Fruit fly (Drosophila melanogaster) whole organism, embryonic: ENCODE data around the gene CG42525.

ENCODE experiments used
- Abd-B ChIP-seq: fragments of 200-800 bp; sonication (Bioruptor generic); optimal IDR thresholded peaks from 2 replicates; lab custom pipeline; 2018; ENCODE audit warnings: missing biosample characterization, mild to moderate bottlenecking, missing genetic modification characterization, moderate library complexity
- Aef1 ChIP-seq: fragments of 200-800 bp; sonication (Bioruptor generic); IDR thresholded peaks from 3 replicates; pipeline ENCODE4 v1.3.6; 2022; ENCODE audit warnings: missing biosample characterization, missing genetic modification characterization
- Awh ChIP-seq: fragments of 200-800 bp; sonication (Bioruptor generic); IDR thresholded peaks from 2 replicates; pipeline ENCODE4, ENCODE4 v1.3.6; 2022; ENCODE audit warnings: missing biosample characterization, missing genetic modification characterization
- CG11093 ChIP-seq: fragments of 200-800 bp; sonication (Bioruptor generic); IDR thresholded peaks from 3 replicates; pipeline ENCODE4 v1.3.6; 2022; ENCODE audit warnings: missing biosample characterization, missing genetic modification characterization
- CG11247 ChIP-seq: fragments of 200-800 bp; sonication (Bioruptor generic); IDR thresholded peaks from 2 replicates; pipeline ENCODE4 v1.3.6; 2022; ENCODE audit warnings: missing biosample characterization, missing genetic modification characterization
- CG12769 ChIP-seq: fragments of 200-800 bp; sonication (Bioruptor generic); optimal IDR thresholded peaks from 2 replicates; lab custom pipeline; 2019; ENCODE audit warnings: missing biosample characterization, mild to moderate bottlenecking, missing genetic modification characterization, moderate library complexity
- CG13287 ChIP-seq: fragments of 200-800 bp; sonication (Bioruptor generic); IDR thresholded peaks from 2 replicates; pipeline ENCODE4 v1.3.6; 2022; ENCODE audit warnings: missing biosample characterization, missing genetic modification characterization; ENCODE audit not compliant: partially characterized antibody
- CG17385 ChIP-seq: fragments of 200-800 bp; sonication (Bioruptor generic); optimal IDR thresholded peaks from 3 replicates; lab custom pipeline; 2018; ENCODE audit warnings: missing biosample characterization, mild to moderate bottlenecking, missing genetic modification characterization
- CG1832 ChIP-seq: fragments of 200-800 bp; sonication (Bioruptor generic); optimal IDR thresholded peaks from 2 replicates; lab custom pipeline; 2017; ENCODE audit warnings: missing biosample characterization, mild to moderate bottlenecking, missing genetic modification characterization, inconsistent platforms
- CG2712 ChIP-seq: fragments of 200-800 bp; optimal IDR thresholded peaks from 3 replicates; lab custom pipeline; 2019; ENCODE audit warnings: missing biosample characterization, mild to moderate bottlenecking, missing genetic modification characterization, moderate library complexity
- CG31388 ChIP-seq: fragments of 200-800 bp; sonication (Bioruptor generic); optimal IDR thresholded peaks from 2 replicates; lab custom pipeline; 2016; ENCODE audit warnings: missing biosample characterization, missing genetic modification characterization
- CG32772 ChIP-seq: fragments of 200-800 bp; sonication (Bioruptor generic); IDR thresholded peaks from 2 replicates; pipeline ENCODE4 v1.3.6; 2022; ENCODE audit warnings: missing biosample characterization, missing genetic modification characterization
- CG34376 ChIP-seq: fragments of 200-800 bp; sonication (Bioruptor generic); optimal IDR thresholded peaks from 2 replicates; lab custom pipeline; 2018; ENCODE audit warnings: missing biosample characterization, mild to moderate bottlenecking, missing genetic modification characterization
- CG43689 ChIP-seq: fragments of 200-800 bp; sonication (Bioruptor generic); IDR thresholded peaks from 2 replicates; pipeline ENCODE4 v1.3.6; 2022; ENCODE audit warnings: missing biosample characterization, missing genetic modification characterization
- CG4707 ChIP-seq: fragments of 200-800 bp; sonication (Bioruptor generic); optimal IDR thresholded peaks from 2 replicates; lab custom pipeline; 2018; ENCODE audit warnings: missing biosample characterization, mild to moderate bottlenecking, missing genetic modification characterization, moderate library complexity
- CG6272 ChIP-seq: fragments of 200-800 bp; sonication (Bioruptor generic); IDR thresholded peaks from 2 replicates; pipeline ENCODE4 v1.3.6; 2022; ENCODE audit warnings: missing biosample characterization, missing genetic modification characterization
- CG6854 ChIP-seq: fragments of 200-800 bp; sonication (Bioruptor generic); optimal IDR thresholded peaks from 3 replicates; lab custom pipeline; 2017; ENCODE audit warnings: missing biosample characterization, mild to moderate bottlenecking, missing genetic modification characterization
- CG9817 ChIP-seq: fragments of 200-800 bp; sonication (Bioruptor generic); optimal IDR thresholded peaks from 2 replicates; lab custom pipeline; 2018; ENCODE audit warnings: missing biosample characterization, mild to moderate bottlenecking, missing genetic modification characterization, moderate library complexity
- Chrac-16 ChIP-seq: fragments of 200-800 bp; sonication (Bioruptor generic); optimal IDR thresholded peaks from 3 replicates; lab custom pipeline; 2016; ENCODE audit warnings: missing biosample characterization, missing genetic modification characterization
- CrebB ChIP-seq: fragments of 200-800 bp; sonication (Bioruptor generic); optimal IDR thresholded peaks from 3 replicates; lab custom pipeline; 2018; ENCODE audit warnings: missing biosample characterization, mild to moderate bottlenecking, missing genetic modification characterization
- Dip2 ChIP-seq: fragments of 200-800 bp; sonication (Bioruptor generic); IDR thresholded peaks from 2 replicates; pipeline ENCODE4 v1.3.6; 2022; ENCODE audit warnings: missing biosample characterization, missing genetic modification characterization
- Dll ChIP-seq: fragments of 200-800 bp; sonication (Bioruptor generic); IDR thresholded peaks from 4 replicates; pipeline ENCODE4 v1.3.6; 2022; ENCODE audit warnings: missing biosample characterization, missing genetic modification characterization; ENCODE audit not compliant: partially characterized antibody
- Dp ChIP-seq: fragments of 200-800 bp; sonication (Bioruptor generic); optimal IDR thresholded peaks from 2 replicates; lab custom pipeline; 2018; ENCODE audit warnings: missing biosample characterization, mild to moderate bottlenecking, missing genetic modification characterization, moderate library complexity
- Ets65A ChIP-seq: fragments of 200-800 bp; sonication (Bioruptor generic); peaks from one replicate; lab custom pipeline; 2016; ENCODE audit warnings: missing biosample characterization, missing genetic modification characterization
- Fer1 ChIP-seq: fragments of 200-800 bp; sonication (Bioruptor generic); optimal IDR thresholded peaks from 2 replicates; lab custom pipeline; 2017; ENCODE audit warnings: missing biosample characterization, mild to moderate bottlenecking, missing genetic modification characterization
- Hey ChIP-seq: fragments of 200-800 bp; sonication (Bioruptor generic); optimal IDR thresholded peaks from 3 replicates; lab custom pipeline; 2018; ENCODE audit warnings: missing biosample characterization, mild to moderate bottlenecking, missing genetic modification characterization
- Hr39 ChIP-seq: fragments of >200 bp; optimal IDR thresholded peaks from 2 replicates; lab custom pipeline; 2017
- MTF-1 ChIP-seq: fragments of 200-800 bp; sonication (Bioruptor generic); optimal IDR thresholded peaks from 2 replicates; lab custom pipeline; 2018; ENCODE audit warnings: missing biosample characterization, mild to moderate bottlenecking, missing genetic modification characterization, borderline replicate concordance
- Myb ChIP-seq: fragments of 200-800 bp; sonication (Bioruptor generic); optimal IDR thresholded peaks from 2 replicates; lab custom pipeline; 2016; ENCODE audit warnings: missing biosample characterization, missing genetic modification characterization
- NfI ChIP-seq: fragments of 200-800 bp; sonication (Bioruptor generic); optimal IDR thresholded peaks from 3 replicates; lab custom pipeline; 2018; ENCODE audit warnings: missing biosample characterization, mild to moderate bottlenecking, missing genetic modification characterization, moderate library complexity
- Opbp ChIP-seq: fragments of 200-800 bp; sonication (Bioruptor generic); IDR thresholded peaks from 3 replicates; pipeline ENCODE4 v1.3.6; 2022; ENCODE audit warnings: missing biosample characterization, missing genetic modification characterization; ENCODE audit not compliant: partially characterized antibody
- Ravus ChIP-seq: fragments of 200-800 bp; sonication (Bioruptor generic); IDR thresholded peaks from 2 replicates; pipeline ENCODE4 v1.3.6; 2022; ENCODE audit warnings: missing biosample characterization, missing genetic modification characterization
- Spps ChIP-seq: fragments of 200-800 bp; sonication (Bioruptor generic); optimal IDR thresholded peaks from 2 replicates; lab custom pipeline; 2018; ENCODE audit warnings: missing biosample characterization, mild to moderate bottlenecking, missing genetic modification characterization
- ab ChIP-seq: fragments of 200-800 bp; sonication (Bioruptor generic); optimal IDR thresholded peaks from 2 replicates; lab custom pipeline; 2016; ENCODE audit warnings: missing biosample characterization, missing genetic modification characterization
- bab2 ChIP-seq: fragments of 200-800 bp; sonication (Bioruptor generic); optimal IDR thresholded peaks from 2 replicates; lab custom pipeline; 2016; ENCODE audit warnings: missing biosample characterization, missing genetic modification characterization
- bigmax ChIP-seq: fragments of 200-800 bp; sonication (Bioruptor generic); optimal IDR thresholded peaks from 2 replicates; lab custom pipeline; 2018; ENCODE audit warnings: missing biosample characterization, mild to moderate bottlenecking, missing genetic modification characterization
- crol ChIP-seq: fragments of 200-800 bp; sonication (Bioruptor generic); IDR thresholded peaks from 2 replicates; pipeline ENCODE4 v1.3.6; 2022; ENCODE audit warnings: missing biosample characterization, missing genetic modification characterization
- dmrt11E ChIP-seq: fragments of 200-800 bp; sonication (Bioruptor generic); optimal IDR thresholded peaks from 3 replicates; lab custom pipeline; 2018; ENCODE audit warnings: missing biosample characterization, mild to moderate bottlenecking, missing genetic modification characterization, moderate library complexity
- ems ChIP-seq: fragments of 200-800 bp; sonication (Bioruptor generic); optimal IDR thresholded peaks from 3 replicates; lab custom pipeline; 2016; ENCODE audit warnings: missing biosample characterization, missing genetic modification characterization
- jumu ChIP-seq: fragments of 200-800 bp; sonication (Bioruptor generic); optimal IDR thresholded peaks from 3 replicates; lab custom pipeline; 2016; ENCODE audit warnings: missing biosample characterization, missing genetic modification characterization
- lilli ChIP-seq: fragments of 200-800 bp; sonication (Bioruptor generic); optimal IDR thresholded peaks from 3 replicates; lab custom pipeline; 2016; ENCODE audit warnings: missing biosample characterization, missing genetic modification characterization
- mld ChIP-seq: fragments of 200-800 bp; sonication (Bioruptor generic); IDR thresholded peaks from 3 replicates; pipeline ENCODE4 v1.3.6; 2022; ENCODE audit warnings: missing biosample characterization, missing genetic modification characterization; ENCODE audit not compliant: partially characterized antibody
- nerfin-1 ChIP-seq: fragments of 200-800 bp; sonication (Bioruptor generic); optimal IDR thresholded peaks from 3 replicates; lab custom pipeline; 2019; ENCODE audit warnings: missing biosample characterization, mild to moderate bottlenecking, missing genetic modification characterization, moderate library complexity
- pb ChIP-seq: fragments of 200-800 bp; sonication (Bioruptor generic); optimal IDR thresholded peaks from 3 replicates; lab custom pipeline; 2016; ENCODE audit warnings: missing biosample characterization, missing genetic modification characterization
- pnt ChIP-seq: fragments of 200-800 bp; sonication (Bioruptor generic); optimal IDR thresholded peaks from 3 replicates; lab custom pipeline; 2016; ENCODE audit warnings: missing biosample characterization, missing genetic modification characterization
- rib ChIP-seq: fragments of 200-800 bp; sonication (Bioruptor generic); IDR thresholded peaks from 2 replicates; pipeline ENCODE4 v1.3.6; 2022; ENCODE audit warnings: missing biosample characterization, missing genetic modification characterization
- run ChIP-seq: fragments of 200-800 bp; sonication (Bioruptor generic); optimal IDR thresholded peaks from 3 replicates; lab custom pipeline; 2018; ENCODE audit warnings: missing biosample characterization, mild to moderate bottlenecking, missing genetic modification characterization
- slp2 ChIP-seq: fragments of 200-800 bp; sonication (Bioruptor generic); optimal IDR thresholded peaks from 2 replicates; lab custom pipeline; 2016; ENCODE audit warnings: missing biosample characterization, missing genetic modification characterization
- stwl ChIP-seq: fragments of 200-800 bp; sonication (Bioruptor generic); optimal IDR thresholded peaks from 3 replicates; lab custom pipeline; 2018; ENCODE audit warnings: missing biosample characterization, mild to moderate bottlenecking, missing genetic modification characterization, moderate library complexity
- tio ChIP-seq: fragments of 200-800 bp; sonication (Bioruptor generic); optimal IDR thresholded peaks from 2 replicates; lab custom pipeline; 2017; ENCODE audit warnings: missing biosample characterization, missing genetic modification characterization, inconsistent platforms
- vfl ChIP-seq: fragments of 200-800 bp; sonication (Bioruptor generic); optimal IDR thresholded peaks from 2 replicates; lab custom pipeline; 2016; ENCODE audit warnings: missing biosample characterization, missing genetic modification characterization

CG42525 gene

DNA sequence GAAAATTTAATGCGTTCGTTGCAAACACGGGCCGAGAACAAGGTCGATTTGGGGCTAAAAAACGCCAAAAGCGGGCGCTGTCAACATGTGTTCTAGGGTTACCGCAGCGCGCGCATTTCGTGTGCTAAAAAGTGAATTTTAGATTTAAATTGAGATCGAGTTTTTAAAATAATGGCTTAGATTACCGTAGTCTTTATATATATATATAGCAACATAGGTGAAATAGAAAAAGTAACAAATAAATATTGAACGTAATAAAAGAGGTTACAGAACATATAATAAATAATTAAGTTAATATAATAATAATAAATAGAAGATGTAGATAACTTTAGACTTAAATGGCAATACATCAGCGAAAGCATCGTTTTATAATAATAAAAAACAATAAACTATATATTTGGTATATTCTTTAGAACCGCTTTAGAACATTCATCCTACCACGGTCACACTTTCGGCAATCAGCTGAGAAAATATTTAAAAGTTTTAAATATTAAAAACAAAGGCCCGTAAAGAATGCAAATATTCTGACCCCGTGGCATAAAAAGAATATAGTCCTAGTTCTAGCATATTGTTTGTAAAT is 46.1 kb downstream of the CG42525 start, which contains the start of the genes CG11537 and Alg2 (continued):
- TF ChIP-seq CG6854 (GFP tag; lab: Kevin White, UChicago) (no peak), CG13287 (GFP tag; lab: Robert Waterston, UW) (no peak), mld (no peak), Aef1 (GFP tag; lab: Robert Waterston, UW) (no peak), bigmax (no peak), slp2 (no peak), Hr39 (lab: Kevin White, UChicago) (no peak), CG43689 (GFP tag; lab: Robert Waterston, UW) (no peak), vfl (GFP tag; lab: Kevin White, UChicago) (no peak), CG9817 (tag; lab: Kevin White, UChicago) (no peak), pb (GFP tag; lab: Kevin White, UChicago) (no peak), CrebB (no peak), CG31388 (GFP tag; lab: Kevin White, UChicago) (no peak), Dp (GFP tag; lab: Kevin White, UChicago) (peak; percentile 29), pnt (GFP tag; lab: Kevin White, UChicago) (no peak), dmrt11E (tag; lab: Kevin White, UChicago) (peak; percentile 33), CG11247 (GFP tag; lab: Robert Waterston, UW) (peak; percentile 36; the same call in 1 of the 2 replicates), bab2 (GFP tag; lab: Kevin White, UChicago) (no peak), lilli (GFP tag; lab: Kevin White, UChicago) (peak; percentile 38), Ravus (GFP tag; lab: Robert Waterston, UW) (no peak), CG4707 (GFP tag; lab: Kevin White, UChicago) (no peak), tio (GFP tag; lab: Kevin White, UChicago) (no peak), ems (GFP tag; lab: Kevin White, UChicago) (no peak), Myb (GFP tag; lab: Kevin White, UChicago) (no peak), Spps (tag; lab: Kevin White, UChicago) (no peak), Dll (GFP tag; lab: Robert Waterston, UW) (no peak), Hey (tag; lab: Kevin White, UChicago) (no peak), CG6272 (no peak; the same call in 1 of the 2 replicates), Opbp (GFP tag; lab: Robert Waterston, UW) (no peak), Ets65A (GFP tag; lab: Kevin White, UChicago) (no peak), NfI (peak; percentile 4), rib (GFP tag; lab: Robert Waterston, UW) (no peak; the same call in 1 of the 2 replicates), CG34376 (GFP tag; lab: Kevin White, UChicago) (no peak), Awh (GFP tag; lab: Robert Waterston, UW) (no peak), CG2712 (peak; percentile 45), CG32772 (GFP tag; lab: Robert Waterston, UW) (no peak), ab (no peak), Dip2 (GFP tag; lab: Robert Waterston, UW) (no peak), CG12769 (tag; lab: Kevin White, UChicago) (no peak), nerfin-1 (no peak), stwl (peak; percentile 28), CG17385 (GFP tag; lab: Kevin White, UChicago) (no peak), jumu (GFP tag; lab: Kevin White, UChicago) (no peak), crol (GFP tag; lab: Robert Waterston, UW) (no peak), CG11093 (GFP tag; lab: Robert Waterston, UW) (no peak), Fer1 (GFP tag; lab: Kevin White, UChicago) (no peak), MTF-1 (GFP tag; lab: Kevin White, UChicago) (no peak), Abd-B (GFP tag; lab: Kevin White, UChicago) (no peak), CG1832 (GFP tag; lab: Kevin White, UChicago) (no peak), Chrac-16 (GFP tag; lab: Kevin White, UChicago) (no peak), run (tag; lab: Kevin White, UChicago) (no peak)
